Fruit fly (Drosophila melanogaster) whole organism, embryonic: ENCODE measurements around the gene ovm.
A peak's percentile ranks its signal among the peaks of the same experiment; 100 is the strongest.

Source experiments
- Adf1 ChIP-seq: fragments of 200-800 bp; sonication (Bioruptor generic); IDR thresholded peaks from 2 replicates; pipeline ENCODE4 v1.3.6; 2022; ENCODE audit warnings: missing biosample characterization, missing genetic modification characterization
- Antp ChIP-seq: fragments of 200-800 bp; sonication (Bioruptor generic); optimal IDR thresholded peaks from 3 replicates; lab custom pipeline; 2016; ENCODE audit warnings: missing biosample characterization, missing genetic modification characterization
- CG10209 ChIP-seq: fragments of 200-800 bp; sonication (Bioruptor generic); optimal IDR thresholded peaks from 3 replicates; lab custom pipeline; 2017; ENCODE audit warnings: missing biosample characterization, mild to moderate bottlenecking, missing genetic modification characterization, missing genetic modification reagents
- CG10543 ChIP-seq: fragments of 200-800 bp; sonication (Bioruptor generic); optimal IDR thresholded peaks from 3 replicates; lab custom pipeline; 2017; ENCODE audit warnings: missing biosample characterization, mild to moderate bottlenecking, missing genetic modification characterization, moderate library complexity
- CG10979 ChIP-seq: fragments of 200-800 bp; sonication (Bioruptor generic); optimal IDR thresholded peaks from 2 replicates; lab custom pipeline; 2018; ENCODE audit warnings: missing biosample characterization, mild to moderate bottlenecking, missing genetic modification characterization, moderate library complexity
- CG12769 ChIP-seq: fragments of 200-800 bp; sonication (Bioruptor generic); optimal IDR thresholded peaks from 2 replicates; lab custom pipeline; 2019; ENCODE audit warnings: missing biosample characterization, mild to moderate bottlenecking, missing genetic modification characterization, moderate library complexity
- CG13296 ChIP-seq: fragments of 200-800 bp; sonication (Bioruptor generic); optimal IDR thresholded peaks from 3 replicates; lab custom pipeline; 2018; ENCODE audit warnings: missing biosample characterization, mild to moderate bottlenecking, missing genetic modification characterization
- CG14014 ChIP-seq: fragments of 200-800 bp; sonication (Bioruptor generic); IDR thresholded peaks from 2 replicates; pipeline ENCODE4 v1.3.6; 2022; ENCODE audit warnings: missing biosample characterization, missing genetic modification characterization
- CG15514 ChIP-seq: fragments of 200-800 bp; sonication (Bioruptor generic); optimal IDR thresholded peaks from 3 replicates; lab custom pipeline; 2017; ENCODE audit warnings: missing biosample characterization, missing genetic modification characterization, mild to moderate bottlenecking, moderate library complexity, missing genetic modification reagents
- CG18476 ChIP-seq: fragments of 200-800 bp; sonication (Bioruptor generic); optimal IDR thresholded peaks from 2 replicates; lab custom pipeline; 2016; ENCODE audit warnings: missing biosample characterization, mild to moderate bottlenecking, missing genetic modification characterization
- CG18599 ChIP-seq: fragments of 200-800 bp; sonication (Bioruptor generic); optimal IDR thresholded peaks from 3 replicates; lab custom pipeline; 2017; ENCODE audit warnings: missing biosample characterization, missing genetic modification characterization, mild to moderate bottlenecking, moderate library complexity, missing genetic modification reagents
- CG18619 ChIP-seq: fragments of 200-800 bp; sonication (Bioruptor generic); optimal IDR thresholded peaks from 3 replicates; lab custom pipeline; 2017; ENCODE audit warnings: missing biosample characterization, mild to moderate bottlenecking, missing genetic modification characterization
- CG3163 ChIP-seq: fragments of 200-800 bp; sonication (Bioruptor generic); optimal IDR thresholded peaks from 3 replicates; lab custom pipeline; 2016; ENCODE audit warnings: missing biosample characterization, missing genetic modification characterization
- CG33557 ChIP-seq: fragments of 200-800 bp; sonication (Bioruptor generic); optimal IDR thresholded peaks from 2 replicates; lab custom pipeline; 2019; ENCODE audit warnings: missing biosample characterization, mild to moderate bottlenecking, missing genetic modification characterization, moderate library complexity
- CG34224 ChIP-seq: fragments of 200-800 bp; sonication (Bioruptor generic); IDR thresholded peaks from 3 replicates; pipeline ENCODE4 v1.3.6; 2022; ENCODE audit warnings: missing biosample characterization, missing genetic modification characterization; ENCODE audit not compliant: partially characterized antibody
- CG34376 ChIP-seq: fragments of 200-800 bp; sonication (Bioruptor generic); optimal IDR thresholded peaks from 2 replicates; lab custom pipeline; 2018; ENCODE audit warnings: missing biosample characterization, mild to moderate bottlenecking, missing genetic modification characterization
- CG6683 ChIP-seq: fragments of 200-800 bp; sonication (Bioruptor generic); optimal IDR thresholded peaks from 2 replicates; lab custom pipeline; 2017; ENCODE audit warnings: missing biosample characterization, mild to moderate bottlenecking, missing genetic modification characterization, missing genetic modification reagents
- CG7271 ChIP-seq: fragments of 200-800 bp; sonication (Bioruptor generic); optimal IDR thresholded peaks from 2 replicates; lab custom pipeline; 2018; ENCODE audit warnings: missing biosample characterization, mild to moderate bottlenecking, missing genetic modification characterization, moderate library complexity
- CG7987 ChIP-seq: fragments of 200-800 bp; sonication (Bioruptor generic); optimal IDR thresholded peaks from 2 replicates; lab custom pipeline; 2018; ENCODE audit warnings: missing biosample characterization, mild to moderate bottlenecking, missing genetic modification characterization, moderate library complexity
- CTCF ChIP-seq: fragments of 200-800 bp; sonication (Bioruptor generic); optimal IDR thresholded peaks from 2 replicates; lab custom pipeline; 2017; ENCODE audit warnings: missing biosample characterization, mild to moderate bottlenecking, missing genetic modification characterization, moderate library complexity
- Deaf1 ChIP-seq: fragments of 200-800 bp; optimal IDR thresholded peaks from 3 replicates; lab custom pipeline; 2019; ENCODE audit warnings: missing biosample characterization, mild to moderate bottlenecking, missing genetic modification characterization, moderate library complexity
- GATAe ChIP-seq: fragments of 200-800 bp; sonication (Bioruptor generic); conservative IDR thresholded peaks from 2 replicates; pipeline ENCODE4 v1.3.6; 2022; ENCODE audit warnings: missing biosample characterization, missing genetic modification characterization
- Hmr ChIP-seq: fragments of 200-800 bp; sonication (Bioruptor generic); optimal IDR thresholded peaks from 3 replicates; lab custom pipeline; 2017; ENCODE audit warnings: mild to moderate bottlenecking, missing biosample characterization, missing genetic modification reagents, missing genetic modification characterization
- Lim3 ChIP-seq: fragments of 200-800 bp; sonication (Bioruptor generic); IDR thresholded peaks from 2 replicates; pipeline ENCODE4 v1.3.6; 2022; ENCODE audit warnings: missing biosample characterization, missing genetic modification characterization
- Med ChIP-seq: fragments of 200-800 bp; sonication (Bioruptor generic); peaks from one replicate; lab custom pipeline; 2016; ENCODE audit warnings: missing biosample characterization, missing genetic modification characterization, mild to moderate bottlenecking, inconsistent platforms, moderate library complexity
- Pdp1 ChIP-seq, 2 experiments: fragments of 200-800 bp; sonication (Bioruptor generic); optimal IDR thresholded peaks; 3 replicates each; lab custom pipeline; 2016; ENCODE audit warnings: missing biosample characterization in 2 of 2, missing genetic modification characterization in 2 of 2, mild to moderate bottlenecking in 1 of 2, moderate library complexity in 1 of 2
- cg ChIP-seq: fragments of 200-800 bp; sonication (Bioruptor generic); optimal IDR thresholded peaks from 3 replicates; lab custom pipeline; 2019; ENCODE audit warnings: missing biosample characterization, mild to moderate bottlenecking, missing genetic modification characterization, moderate library complexity
- chif ChIP-seq, 2 experiments: fragments of 200-800 bp; sonication (Bioruptor generic); optimal IDR thresholded peaks; 3 replicates each; lab custom pipeline; 2016; ENCODE audit warnings: missing biosample characterization in 2 of 2, missing genetic modification characterization in 2 of 2
- chinmo ChIP-seq: fragments of 200-800 bp; sonication (Bioruptor generic); IDR thresholded peaks from 4 replicates; pipeline ENCODE4 v1.3.6; 2022; ENCODE audit warnings: missing biosample characterization, missing genetic modification characterization; ENCODE audit not compliant: partially characterized antibody
- ci ChIP-seq: fragments of 200-800 bp; sonication (Bioruptor generic); IDR thresholded peaks from 3 replicates; pipeline ENCODE4 v1.3.6; 2022; ENCODE audit warnings: missing biosample characterization, missing genetic modification characterization
- cwo ChIP-seq: fragments of 200-800 bp; sonication (Bioruptor generic); optimal IDR thresholded peaks from 3 replicates; lab custom pipeline; 2017; ENCODE audit warnings: missing biosample characterization, missing genetic modification characterization, mild to moderate bottlenecking, moderate library complexity, missing genetic modification reagents
- eve ChIP-seq, 2 experiments: fragments of >200 bp; optimal IDR thresholded peaks; 2 replicates each; lab custom pipeline; 2017; ENCODE audit warnings: missing biosample characterization in 2 of 2, missing genetic modification characterization in 2 of 2
- exex ChIP-seq: fragments of 200-800 bp; sonication (Bioruptor generic); optimal IDR thresholded peaks from 4 replicates; lab custom pipeline; 2018; ENCODE audit warnings: missing biosample characterization, mild to moderate bottlenecking, missing genetic modification characterization, moderate library complexity
- eyg ChIP-seq: fragments of 200-800 bp; sonication (Bioruptor generic); optimal IDR thresholded peaks from 3 replicates; lab custom pipeline; 2016; ENCODE audit warnings: missing biosample characterization, missing genetic modification characterization
- ftz-f1 ChIP-seq: fragments of 200-800 bp; sonication (Bioruptor generic); optimal IDR thresholded peaks from 2 replicates; lab custom pipeline; 2016; ENCODE audit warnings: missing biosample characterization, missing genetic modification characterization
- grn ChIP-seq: fragments of 200-800 bp; sonication (Bioruptor generic); optimal IDR thresholded peaks from 3 replicates; lab custom pipeline; 2017; ENCODE audit warnings: missing biosample characterization, missing genetic modification characterization
- hkb ChIP-seq, 2 experiments: fragments of 200-800 bp in 1 of 2; fragments of >200 bp in 1 of 2; sonication (Bioruptor generic) in 1 of 2; IDR thresholded peaks in 1 of 2; optimal IDR thresholded peaks in 1 of 2; 2 replicates each; pipeline versions ENCODE4 v1.3.6 to Lab custom; 2017 to 2022; ENCODE audit warnings: missing biosample characterization in 1 of 2, missing genetic modification characterization in 1 of 2
- lab ChIP-seq: fragments of 200-800 bp; sonication (Bioruptor generic); optimal IDR thresholded peaks from 3 replicates; lab custom pipeline; 2017; ENCODE audit warnings: missing biosample characterization, missing genetic modification characterization, mild to moderate bottlenecking, moderate library complexity, missing genetic modification reagents
- mirr ChIP-seq: fragments of 200-800 bp; sonication (Bioruptor generic); optimal IDR thresholded peaks from 3 replicates; lab custom pipeline; 2018; ENCODE audit warnings: missing biosample characterization, mild to moderate bottlenecking, missing genetic modification characterization
- otp ChIP-seq: fragments of 200-800 bp; sonication (Bioruptor generic); IDR thresholded peaks from 3 replicates; pipeline ENCODE4, ENCODE4 v1.3.6; 2022; ENCODE audit warnings: missing biosample characterization, missing genetic modification characterization
- sd ChIP-seq: fragments of 200-800 bp; sonication (Bioruptor generic); optimal IDR thresholded peaks from 3 replicates; lab custom pipeline; 2018; ENCODE audit warnings: missing biosample characterization, mild to moderate bottlenecking, missing genetic modification characterization, moderate library complexity
- sens ChIP-seq: fragments of 200-800 bp; sonication (Bioruptor generic); peaks from one replicate; lab custom pipeline; 2016; ENCODE audit warnings: missing biosample characterization, missing genetic modification characterization
- sug ChIP-seq: fragments of 200-800 bp; optimal IDR thresholded peaks from 2 replicates; lab custom pipeline; 2019; ENCODE audit warnings: missing biosample characterization, mild to moderate bottlenecking, missing genetic modification characterization, moderate library complexity

The ovm gene

DNA sequence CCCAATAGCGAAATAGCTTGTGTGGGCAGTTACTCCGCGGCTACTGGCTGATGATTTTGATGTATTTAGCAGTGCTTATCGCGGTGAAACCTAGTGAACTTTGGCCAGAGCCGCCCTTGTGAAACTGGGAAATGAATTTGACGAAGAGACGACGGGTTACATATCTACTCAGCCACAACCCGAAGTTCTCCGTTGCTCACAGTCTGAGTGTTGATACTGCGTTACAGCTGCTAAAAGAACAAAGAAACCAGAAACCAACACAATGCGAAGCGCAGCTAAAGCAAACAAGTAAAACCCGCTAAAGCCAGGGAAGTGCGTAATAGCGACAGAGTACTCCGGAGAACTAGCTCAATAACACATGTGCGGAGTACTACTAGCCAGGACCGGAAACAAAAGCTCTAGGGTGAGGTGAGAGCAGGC, 12.5 kb downstream of the ovm start (continued):
- peak; percentile 35 for TF ChIP-seq eyg (GFP tag; lab: Kevin White, UChicago)
- TF ChIP-seq sens, result peak; percentile 86
- TF ChIP-seq CG14014 (GFP tag; lab: Robert Waterston, UW), result 0 out of 2 replicates have a peak, but pooled peaks have one; percentile 20
- peak; percentile 51 for TF ChIP-seq Deaf1
- peak; percentile 78 for TF ChIP-seq CG15514 (GFP tag; lab: Kevin White, UChicago)
- TF ChIP-seq CG18619 (GFP tag; lab: Kevin White, UChicago), result no peak
- TF ChIP-seq CG10209 (GFP tag; lab: Kevin White, UChicago), result peak; percentile 10
- 0 out of 3 replicates have a peak, but pooled peaks have one; percentile 8 for TF ChIP-seq otp (GFP tag; lab: Robert Waterston, UW)
- no peak for TF ChIP-seq CG10979 (tag; lab: Kevin White, UChicago)
- no peak for TF ChIP-seq CG33557
- TF ChIP-seq Pdp1 (GFP tag; optimal IDR thresholded peaks at IDR 0.05; lab: Kevin White, UChicago), result peak in 1 of 2 experiments; percentile 15
- 0 out of 3 replicates have a peak, but pooled peaks have one; percentile 22 for TF ChIP-seq ci
- TF ChIP-seq CG12769 (tag; lab: Kevin White, UChicago), result peak; percentile 20

DNA sequence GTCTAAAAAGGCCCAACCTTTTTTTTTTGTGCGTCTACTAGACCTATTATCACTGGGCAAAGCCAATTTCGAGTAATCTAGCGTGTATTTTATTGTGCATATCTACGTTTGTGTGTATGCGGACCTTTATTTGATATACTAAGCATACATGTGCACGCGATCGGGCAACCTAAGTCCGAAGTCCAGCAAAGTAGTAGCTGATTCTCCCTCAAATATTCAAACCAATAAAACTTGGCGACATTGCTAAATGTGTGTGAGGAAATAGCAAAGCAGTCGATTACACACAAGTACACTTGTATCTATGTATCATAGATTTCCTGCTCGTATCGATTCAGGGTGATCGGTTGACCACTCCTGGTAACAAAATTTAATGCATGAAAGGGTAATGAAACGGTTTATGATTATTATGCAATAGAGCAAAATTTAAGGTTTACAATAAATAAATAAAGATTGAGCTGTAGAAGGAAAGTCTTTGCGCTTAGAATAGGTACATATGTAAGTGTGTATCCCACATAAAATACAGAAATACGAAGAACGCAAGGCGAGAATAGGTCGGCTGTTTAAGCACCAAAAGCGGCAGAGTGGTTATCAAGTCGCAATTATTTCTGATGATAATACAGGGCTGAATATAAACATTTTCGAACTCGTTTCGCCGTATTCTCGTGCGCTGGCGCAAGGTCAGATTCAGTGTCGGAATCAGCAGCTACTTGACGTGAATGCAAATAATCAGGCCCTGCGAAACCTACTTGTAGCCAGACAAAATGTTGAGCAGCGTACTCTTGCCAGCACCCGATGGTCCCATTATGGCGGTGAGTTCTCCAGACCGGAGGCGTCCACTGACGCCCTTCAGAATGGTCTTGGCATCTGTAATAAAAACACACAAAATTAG, 15.2 kb downstream of the ovm start:
- peak; percentile 24 for TF ChIP-seq cg
- TF ChIP-seq grn (GFP tag; lab: Kevin White, UChicago), result peak; percentile 11
- peak; percentile 17 for TF ChIP-seq CG18599 (GFP tag; lab: Kevin White, UChicago)
- peak; percentile 90 for TF ChIP-seq exex (tag; lab: Kevin White, UChicago)
- TF ChIP-seq chif (GFP tag; optimal IDR thresholded peaks at IDR 0.05; lab: Kevin White, UChicago), result no peak
- no peak for TF ChIP-seq Lim3
- TF ChIP-seq lab (GFP tag; lab: Kevin White, UChicago), result peak; percentile 48
- peak; percentile 35 for TF ChIP-seq cwo (GFP tag; lab: Kevin White, UChicago)
- TF ChIP-seq CG18476 (GFP tag; lab: Kevin White, UChicago), result no peak
- TF ChIP-seq eve (GFP tag; optimal IDR thresholded peaks at IDR 0.05; lab: Kevin White, UChicago), result peak in 1 of 2 experiments; percentile 81
- TF ChIP-seq hkb (optimal IDR thresholded peaks at IDR 0.05; lab: Kevin White, UChicago), result no peak
- 0 out of 2 replicates have a peak, but pooled peaks have one; percentile 7 for TF ChIP-seq hkb (GFP tag; IDR thresholded peaks at IDR 0.05; lab: Robert Waterston, UW)
- TF ChIP-seq chinmo (GFP tag; lab: Robert Waterston, UW), result 0 out of 4 replicates have a peak, but pooled peaks have one; percentile 48
- no peak for TF ChIP-seq CG6683 (GFP tag; lab: Kevin White, UChicago)
- peak; percentile 10 for TF ChIP-seq CG7987 (GFP tag; lab: Kevin White, UChicago)
- peak; percentile 40 for TF ChIP-seq sd (tag; lab: Kevin White, UChicago)
- TF ChIP-seq GATAe (GFP tag; lab: Robert Waterston, UW), result no peak
- TF ChIP-seq CG34224, result no peak
- peak; percentile 59 for TF ChIP-seq CG12769 (tag; lab: Kevin White, UChicago)
- TF ChIP-seq CG13296 (GFP tag; lab: Kevin White, UChicago), result peak; percentile 59
- TF ChIP-seq Antp (GFP tag; lab: Kevin White, UChicago), result no peak
- TF ChIP-seq Med (GFP tag; lab: Kevin White, UChicago), result peak; percentile 71
- peak in 1 of 2 experiments; percentile 81 for TF ChIP-seq Pdp1 (GFP tag; optimal IDR thresholded peaks at IDR 0.05; lab: Kevin White, UChicago)
- TF ChIP-seq CG34376, result peak; percentile 84
- TF ChIP-seq CTCF (GFP tag; lab: Kevin White, UChicago), result peak; percentile 12
- 0 out of 2 replicates have a peak, but pooled peaks have one; percentile 5 for TF ChIP-seq Adf1
- TF ChIP-seq Hmr (GFP tag; lab: Kevin White, UChicago), result peak; percentile 11
- peak; percentile 21 for TF ChIP-seq CG15514 (GFP tag; lab: Kevin White, UChicago)
- TF ChIP-seq ftz-f1, result peak; percentile 34
- TF ChIP-seq CG7271 (tag; lab: Kevin White, UChicago), result no peak
- TF ChIP-seq CG10543 (GFP tag; lab: Kevin White, UChicago), result peak; percentile 25
- TF ChIP-seq CG3163 (GFP tag; lab: Kevin White, UChicago), result no peak
- TF ChIP-seq mirr (GFP tag; lab: Kevin White, UChicago), result peak; percentile 90
- peak; percentile 71 for TF ChIP-seq sug (tag; lab: Kevin White, UChicago)
